Fruit fly (Drosophila melanogaster) whole organism, wandering third instar larva: ENCODE results near the gene shd.

Source experiments
- Abd-B ChIP-seq: fragments of >200 bp; optimal IDR thresholded peaks from 2 replicates; lab custom pipeline; 2017; ENCODE audit warnings: missing biosample characterization, missing genetic modification characterization
- CG9705 ChIP-seq: fragments of 200-800 bp; sonication (Bioruptor generic); optimal IDR thresholded peaks from 2 replicates; lab custom pipeline; 2018; ENCODE audit warnings: missing biosample characterization, mild to moderate bottlenecking, missing genetic modification characterization
- CrebA ChIP-seq: fragments of 200-800 bp; sonication (Bioruptor generic); optimal IDR thresholded peaks from 2 replicates; lab custom pipeline; 2016; ENCODE audit warnings: missing biosample characterization, mild to moderate bottlenecking, missing genetic modification characterization, borderline replicate concordance
- Dfd ChIP-seq: fragments of >200 bp; optimal IDR thresholded peaks from 2 replicates; lab custom pipeline; 2017; ENCODE audit warnings: missing biosample characterization, missing genetic modification characterization
- Dif ChIP-seq: fragments of 200-275, 200-300 bp; sonication (Bioruptor generic); optimal IDR thresholded peaks from 2 replicates; lab custom pipeline; 2018; ENCODE audit warnings: missing biosample characterization, missing genetic modification characterization; ENCODE audit not compliant: partially characterized antibody
- GATAd ChIP-seq: sonication (Bioruptor generic); optimal IDR thresholded peaks from 2 replicates; lab custom pipeline; 2016; ENCODE audit warnings: missing biosample characterization, missing genetic modification characterization
- HLH106 ChIP-seq: fragments of 200-800 bp; optimal IDR thresholded peaks from 3 replicates; lab custom pipeline; 2019; ENCODE audit warnings: missing biosample characterization, mild to moderate bottlenecking, missing genetic modification characterization, moderate library complexity
- Hnf4 ChIP-seq: fragments of 200-800 bp; sonication (Bioruptor generic); optimal IDR thresholded peaks from 2 replicates; lab custom pipeline; 2016; ENCODE audit warnings: missing biosample characterization, mild to moderate bottlenecking, missing genetic modification characterization
- Hr78 ChIP-seq: fragments of >200 bp; optimal IDR thresholded peaks from 2 replicates; lab custom pipeline; 2017; ENCODE audit warnings: missing biosample characterization, missing genetic modification characterization
- Hr83 ChIP-seq: fragments of 200-300 bp; sonication (Bioruptor generic); optimal IDR thresholded peaks from 2 replicates; lab custom pipeline; 2016; ENCODE audit warnings: missing biosample characterization, mild to moderate bottlenecking, missing genetic modification characterization, moderate library complexity; ENCODE audit not compliant: poor library complexity, severe bottlenecking
- Jra ChIP-seq: sonication (Bioruptor generic); optimal IDR thresholded peaks from 2 replicates; lab custom pipeline; 2016; ENCODE audit warnings: missing biosample characterization, missing genetic modification characterization
- Mio ChIP-seq: sonication (Bioruptor generic); optimal IDR thresholded peaks from 2 replicates; lab custom pipeline; 2016; ENCODE audit warnings: missing biosample characterization, missing genetic modification characterization
- Myc ChIP-seq: fragments of >200 bp; optimal IDR thresholded peaks from 2 replicates; lab custom pipeline; 2017
- OdsH ChIP-seq: fragments of 200-800 bp; sonication (Bioruptor generic); optimal IDR thresholded peaks from 2 replicates; lab custom pipeline; 2016; ENCODE audit warnings: missing biosample characterization, mild to moderate bottlenecking, missing genetic modification characterization
- Rel ChIP-seq, 2 experiments: fragments of 200-800 bp; sonication (Bioruptor generic) in 1 of 2; optimal IDR thresholded peaks; 2 replicates in 1 of 2; 3 replicates in 1 of 2; lab custom pipeline; 2016 to 2019; ENCODE audit warnings: mild to moderate bottlenecking in 2 of 2, missing biosample characterization in 2 of 2, missing genetic modification characterization in 2 of 2, moderate library complexity in 1 of 2
- Sp1 ChIP-seq: fragments of 200-800 bp; sonication (Bioruptor generic); optimal IDR thresholded peaks from 3 replicates; lab custom pipeline; 2019; ENCODE audit warnings: missing biosample characterization, mild to moderate bottlenecking, missing genetic modification characterization, moderate library complexity
- Vsx2 ChIP-seq: fragments of 200-300, 225-300 bp; sonication (Bioruptor generic); optimal IDR thresholded peaks from 2 replicates; lab custom pipeline; 2018; ENCODE audit warnings: missing biosample characterization, missing genetic modification characterization; ENCODE audit not compliant: partially characterized antibody
- br ChIP-seq: fragments of 200-800 bp; sonication (Bioruptor generic); optimal IDR thresholded peaks from 2 replicates; lab custom pipeline; 2016; ENCODE audit warnings: missing biosample characterization, missing genetic modification characterization
- brk ChIP-seq: fragments of 200-800 bp; sonication (Bioruptor generic); optimal IDR thresholded peaks from 2 replicates; lab custom pipeline; 2016; ENCODE audit warnings: missing biosample characterization, mild to moderate bottlenecking, missing genetic modification characterization
- dl ChIP-seq, 2 experiments: fragments of 175-275, 200-275 bp in 1 of 2; fragments of 200-275 bp in 1 of 2; sonication (Bioruptor generic); optimal IDR thresholded peaks; lab custom pipeline; 2018; ENCODE audit warnings: mild to moderate bottlenecking in 2 of 2, missing biosample characterization in 2 of 2, missing genetic modification characterization in 2 of 2, moderate library complexity in 2 of 2; ENCODE audit not compliant: partially characterized antibody in 2 of 2, insufficient read depth in 1 of 2
- dmrt93B ChIP-seq: fragments of 200-800 bp; sonication (Bioruptor generic); optimal IDR thresholded peaks from 2 replicates; lab custom pipeline; 2018; ENCODE audit warnings: missing biosample characterization, mild to moderate bottlenecking, missing genetic modification characterization
- dsf ChIP-seq: sonication (Bioruptor generic); optimal IDR thresholded peaks from 2 replicates; lab custom pipeline; 2016; ENCODE audit warnings: missing biosample characterization, missing genetic modification characterization, borderline replicate concordance
- ey ChIP-seq: fragments of 200-800 bp; sonication (Bioruptor generic); optimal IDR thresholded peaks from 2 replicates; lab custom pipeline; 2016; ENCODE audit warnings: missing biosample characterization, missing genetic modification characterization
- foxo ChIP-seq, 2 experiments: fragments of 200-800 bp; sonication (Bioruptor generic); optimal IDR thresholded peaks; 2 replicates in 1 of 2; 3 replicates in 1 of 2; lab custom pipeline; 2016 to 2017; ENCODE audit warnings: missing biosample characterization in 2 of 2, missing genetic modification characterization in 2 of 2
- fru ChIP-seq: fragments of 200-800 bp; sonication (Bioruptor generic); optimal IDR thresholded peaks from 3 replicates; lab custom pipeline; 2016; ENCODE audit warnings: missing biosample characterization, mild to moderate bottlenecking, missing genetic modification characterization
- h ChIP-seq: fragments of 200-800 bp; sonication (Bioruptor generic); optimal IDR thresholded peaks from 3 replicates; lab custom pipeline; 2016; ENCODE audit warnings: missing biosample characterization, mild to moderate bottlenecking, missing genetic modification characterization
- jim ChIP-seq: fragments of 175-275, 200-325 bp; sonication (Bioruptor generic); optimal IDR thresholded peaks from 2 replicates; lab custom pipeline; 2016; ENCODE audit warnings: missing biosample characterization, mild to moderate bottlenecking, missing genetic modification characterization
- pan ChIP-seq: fragments of >200 bp; optimal IDR thresholded peaks from 2 replicates; lab custom pipeline; 2017
- psq ChIP-seq: fragments of 200-800 bp; sonication (Bioruptor generic); optimal IDR thresholded peaks from 3 replicates; lab custom pipeline; 2017; ENCODE audit warnings: missing biosample characterization, mild to moderate bottlenecking, missing genetic modification characterization, moderate library complexity
- rgr ChIP-seq: fragments of 200-800 bp; sonication (Bioruptor generic); optimal IDR thresholded peaks from 3 replicates; lab custom pipeline; 2016; ENCODE audit warnings: missing biosample characterization, mild to moderate bottlenecking, missing genetic modification characterization
- sage ChIP-seq: fragments of 200-800 bp; sonication (Bioruptor generic); optimal IDR thresholded peaks from 2 replicates; lab custom pipeline; 2016; ENCODE audit warnings: missing biosample characterization, mild to moderate bottlenecking, missing genetic modification characterization
- sv ChIP-seq: fragments of 200-800 bp; sonication (Bioruptor generic); optimal IDR thresholded peaks from 3 replicates; lab custom pipeline; 2016; ENCODE audit warnings: missing biosample characterization, missing genetic modification characterization
- tai ChIP-seq: sonication (Bioruptor generic); optimal IDR thresholded peaks from 2 replicates; lab custom pipeline; 2016; ENCODE audit warnings: missing biosample characterization, missing genetic modification characterization
- usp ChIP-seq: fragments of >200 bp; optimal IDR thresholded peaks from 2 replicates; lab custom pipeline; 2017; ENCODE audit warnings: missing biosample characterization, missing genetic modification characterization
- woc ChIP-seq: sonication (Bioruptor generic); optimal IDR thresholded peaks from 2 replicates; lab custom pipeline; 2016; ENCODE audit warnings: missing biosample characterization, mild to moderate bottlenecking, missing genetic modification characterization

shd gene

DNA sequence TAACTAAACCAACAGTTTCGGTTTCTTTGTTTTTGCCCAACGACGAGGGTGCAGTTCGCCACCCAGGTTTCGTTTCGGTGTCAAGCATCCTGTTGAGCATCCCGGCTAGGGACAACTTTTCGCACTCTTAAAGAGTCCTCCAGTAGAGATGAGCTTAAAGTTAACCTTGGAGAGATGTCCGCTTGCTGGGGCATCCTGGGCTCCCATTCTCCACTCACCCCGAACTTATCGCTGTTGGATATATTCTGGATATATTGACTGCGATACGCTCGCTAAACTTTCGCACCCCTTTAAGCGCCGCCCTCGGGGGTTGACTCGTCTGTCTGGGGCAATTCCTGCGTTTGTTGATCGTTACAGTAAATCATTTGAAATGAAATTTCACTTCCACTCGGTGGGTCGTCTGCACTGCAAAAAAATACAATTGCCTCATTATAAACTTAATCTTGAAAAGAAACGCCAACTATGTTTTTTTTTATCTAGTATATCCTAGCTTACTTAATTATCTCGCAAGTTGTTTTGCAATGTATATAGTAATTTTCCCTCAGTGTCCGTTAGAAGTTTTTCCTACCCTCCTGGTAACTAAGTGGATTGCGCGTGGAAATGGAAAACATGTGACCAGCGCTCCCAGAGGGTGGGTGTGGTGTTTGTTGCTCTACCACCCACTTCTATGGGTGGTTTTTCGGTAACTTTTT, 47.5 kb downstream of the shd start (continued):
- no peak for TF ChIP-seq GATAd (GFP tag; lab: Kevin White, UChicago)
- no peak for TF ChIP-seq Rel (GFP tag; optimal IDR thresholded peaks at IDR 0.05; lab: Kevin White, UChicago)
- no peak for TF ChIP-seq Rel (tag; optimal IDR thresholded peaks at IDR 0.05; lab: Kevin White, UChicago)
- no peak for TF ChIP-seq pan (lab: Kevin White, UChicago)
- TF ChIP-seq Myc (lab: Kevin White, UChicago), result no peak
- TF ChIP-seq sage (GFP tag; lab: Kevin White, UChicago), result no peak
- peak; percentile 6 for TF ChIP-seq psq
- TF ChIP-seq tai (GFP tag; lab: Kevin White, UChicago), result no peak
- TF ChIP-seq Sp1 (GFP tag; lab: Kevin White, UChicago), result peak; percentile 44
- TF ChIP-seq Hnf4 (GFP tag; lab: Kevin White, UChicago), result peak; percentile 36
- no peak for TF ChIP-seq Hr83 (GFP tag; lab: Kevin White, UChicago)
- TF ChIP-seq woc, result peak; percentile 13

DNA sequence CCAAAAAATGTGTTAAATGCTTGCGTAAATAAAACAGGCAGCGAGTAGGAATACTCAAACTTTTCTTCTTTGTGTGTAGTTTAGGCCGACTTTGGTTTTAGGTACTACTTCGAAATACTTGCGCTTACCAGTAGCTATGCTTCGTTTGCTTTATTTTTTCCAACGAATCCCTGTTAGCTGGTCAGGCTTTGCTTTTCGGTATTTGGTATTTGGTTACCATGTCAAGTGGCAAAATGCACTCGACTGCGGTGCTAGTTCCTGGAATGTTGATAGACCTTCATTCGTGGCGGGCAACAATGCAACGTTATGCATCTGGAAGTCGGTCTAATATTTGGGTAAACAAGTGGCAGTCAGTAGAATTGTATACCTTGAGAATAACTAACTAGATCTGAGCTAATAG, 49.5 kb downstream of the shd start:
- TF ChIP-seq sv (GFP tag; lab: Kevin White, UChicago), result no peak
- no peak for TF ChIP-seq CG9705
- no peak for TF ChIP-seq dsf (GFP tag; lab: Kevin White, UChicago)
- no peak for TF ChIP-seq woc
- no peak for TF ChIP-seq GATAd (GFP tag; lab: Kevin White, UChicago)
- TF ChIP-seq Dif (GFP tag; lab: Kevin White, UChicago), result no peak
- no peak for TF ChIP-seq br
- no peak for TF ChIP-seq tai (GFP tag; lab: Kevin White, UChicago)

dm6 chr3L:14664390-14664789, 50.1 kb downstream of the shd start:
- no peak for TF ChIP-seq Abd-B (GFP tag; lab: Kevin White, UChicago)
- TF ChIP-seq woc, result no peak
- no peak for TF ChIP-seq HLH106 (tag; lab: Kevin White, UChicago)
- no peak for TF ChIP-seq psq
- TF ChIP-seq jim (GFP tag; lab: Kevin White, UChicago), result no peak
- TF ChIP-seq Jra (GFP tag; lab: Kevin White, UChicago), result no peak
- TF ChIP-seq OdsH, result no peak
- TF ChIP-seq pan (lab: Kevin White, UChicago), result no peak
- no peak for TF ChIP-seq dmrt93B (GFP tag; lab: Kevin White, UChicago)
- TF ChIP-seq Hnf4 (GFP tag; lab: Kevin White, UChicago), result no peak
- TF ChIP-seq sv (GFP tag; lab: Kevin White, UChicago), result no peak
- TF ChIP-seq Dif (GFP tag; lab: Kevin White, UChicago), result no peak
- TF ChIP-seq Sp1 (GFP tag; lab: Kevin White, UChicago), result no peak
- TF ChIP-seq foxo (GFP tag; optimal IDR thresholded peaks at IDR 0.05; lab: Kevin White, UChicago), result no peak
- TF ChIP-seq rgr (GFP tag; lab: Kevin White, UChicago), result no peak
- no peak for TF ChIP-seq CG9705
- no peak for TF ChIP-seq CrebA (GFP tag; lab: Kevin White, UChicago)
- no peak for TF ChIP-seq GATAd (GFP tag; lab: Kevin White, UChicago)
- TF ChIP-seq dsf (GFP tag; lab: Kevin White, UChicago), result no peak

DNA sequence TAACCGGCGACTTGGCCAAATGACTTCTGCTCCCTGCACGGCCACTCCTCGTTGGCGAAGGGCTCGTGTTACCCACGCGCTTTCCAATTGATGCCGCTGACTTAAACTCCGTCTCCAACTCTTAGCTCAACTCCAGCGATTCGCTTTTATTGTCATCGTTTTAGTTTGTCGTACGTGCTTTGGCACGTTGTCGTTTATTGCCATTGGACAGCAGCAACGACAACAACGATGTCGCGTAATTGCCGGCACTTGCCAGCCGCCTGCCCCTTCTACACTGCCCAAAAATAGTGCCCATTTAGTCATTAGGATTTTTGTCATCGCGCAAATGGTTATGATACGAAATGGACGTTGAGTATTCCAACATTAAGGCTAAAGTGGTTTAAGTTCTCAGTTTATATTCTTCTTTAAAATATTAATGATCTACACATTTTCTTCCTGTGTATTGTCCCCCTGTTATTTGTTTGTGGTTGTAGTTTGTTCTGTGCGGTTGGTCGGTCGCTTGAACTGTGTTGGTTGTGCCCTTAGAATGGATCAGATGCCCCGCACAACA, 51.6 kb downstream of the shd start:
- peak; percentile 73 for TF ChIP-seq ey (GFP tag; lab: Kevin White, UChicago)
- TF ChIP-seq Dfd (GFP tag; lab: Kevin White, UChicago), result no peak
- TF ChIP-seq usp, result no peak
- no peak for TF ChIP-seq Hr83 (GFP tag; lab: Kevin White, UChicago)
- peak; percentile 76 for TF ChIP-seq br
- TF ChIP-seq h (GFP tag; lab: Kevin White, UChicago), result peak; percentile 79
- TF ChIP-seq woc, result peak; percentile 41
- no peak for TF ChIP-seq Dif (GFP tag; lab: Kevin White, UChicago)
- TF ChIP-seq CrebA (GFP tag; lab: Kevin White, UChicago), result no peak
- TF ChIP-seq rgr (GFP tag; lab: Kevin White, UChicago), result peak; percentile 79
- no peak for TF ChIP-seq Myc (lab: Kevin White, UChicago)
- TF ChIP-seq HLH106 (tag; lab: Kevin White, UChicago), result peak; percentile 60
- TF ChIP-seq OdsH, result peak; percentile 68
- peak; percentile 51 for TF ChIP-seq sage (GFP tag; lab: Kevin White, UChicago)
- no peak for TF ChIP-seq dsf (GFP tag; lab: Kevin White, UChicago)
- TF ChIP-seq Vsx2 (GFP tag; lab: Kevin White, UChicago), result no peak
- peak in 1 of 2 experiments; percentile 72 for TF ChIP-seq foxo (GFP tag; optimal IDR thresholded peaks at IDR 0.05; lab: Kevin White, UChicago)
- TF ChIP-seq jim (GFP tag; lab: Kevin White, UChicago), result no peak
- no peak for TF ChIP-seq GATAd (GFP tag; lab: Kevin White, UChicago)
- peak; percentile 88 for TF ChIP-seq sv (GFP tag; lab: Kevin White, UChicago)
- peak; percentile 66 for TF ChIP-seq Sp1 (GFP tag; lab: Kevin White, UChicago)
- TF ChIP-seq dl (GFP tag; optimal IDR thresholded peaks at IDR 0.05; lab: Kevin White, UChicago; ENCODE audit: insufficient read depth in 1 of 2, partially characterized antibody in 2 of 2), result no peak
- peak; percentile 75 for TF ChIP-seq fru (GFP tag; lab: Kevin White, UChicago)
- TF ChIP-seq psq, result peak; percentile 61
- no peak for TF ChIP-seq pan (lab: Kevin White, UChicago)
- peak; percentile 24 for TF ChIP-seq brk (GFP tag; lab: Kevin White, UChicago)
- peak; percentile 31 for TF ChIP-seq dmrt93B (GFP tag; lab: Kevin White, UChicago)
- no peak for TF ChIP-seq Hr78 (GFP tag; lab: Kevin White, UChicago)
- TF ChIP-seq CG9705, result no peak
- TF ChIP-seq Abd-B (GFP tag; lab: Kevin White, UChicago), result no peak
- peak; percentile 60 for TF ChIP-seq Hnf4 (GFP tag; lab: Kevin White, UChicago)
- no peak for TF ChIP-seq Jra (GFP tag; lab: Kevin White, UChicago)
- no peak for TF ChIP-seq Mio
